Fruit fly (Drosophila melanogaster): ENCODE measurements around the gene aub.

DNA sequence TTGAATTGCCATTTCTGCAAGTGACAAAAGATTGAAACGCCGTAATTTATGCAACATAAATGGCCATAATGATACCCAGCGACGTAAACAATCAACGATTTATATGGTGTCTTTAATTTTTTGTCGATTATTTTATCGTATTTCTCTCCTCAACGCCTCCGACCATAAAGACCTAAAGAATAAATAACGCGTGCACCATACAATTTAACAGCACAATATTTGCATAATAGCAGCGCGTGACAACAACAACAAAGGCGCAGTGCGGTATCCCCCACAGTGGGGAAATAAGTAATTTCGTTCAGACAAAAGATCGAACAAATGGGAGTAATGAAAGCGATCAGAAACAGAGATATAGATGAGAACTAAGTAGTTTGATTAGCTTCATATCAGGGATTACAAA, 44.8 kb upstream of the aub start:
- TF ChIP-seq ftz-f1 (GFP tag; optimal IDR thresholded peaks at IDR 0.05), result no peak
- TF ChIP-seq chif (GFP tag; optimal IDR thresholded peaks at IDR 0.05), result no peak
- TF ChIP-seq aop (GFP tag; IDR thresholded peaks at IDR 0.05), result no peak
- no peak for TF ChIP-seq Nf-YA (GFP tag; IDR thresholded peaks at IDR 0.05)
- no peak for TF ChIP-seq tap (tag; optimal IDR thresholded peaks at IDR 0.05)
- no peak for TF ChIP-seq tll (GFP tag; optimal IDR thresholded peaks at IDR 0.05)
- TF ChIP-seq dati (GFP tag; IDR thresholded peaks at IDR 0.05), result no peak
- no peak for TF ChIP-seq br (optimal IDR thresholded peaks at IDR 0.05)
- no peak for TF ChIP-seq CG17328 (GFP tag; IDR thresholded peaks at IDR 0.05)
- no peak for TF ChIP-seq CG16813 (GFP tag; IDR thresholded peaks at IDR 0.05; ENCODE audit: partially characterized antibody)
- no peak for TF ChIP-seq C15 (GFP tag; IDR thresholded peaks at IDR 0.05)

Data from whole organism, embryonic.